Worm (Caenorhabditis elegans) whole organism, L4/young adult: ENCODE results near the gene C39E6.2.

ENCODE experiments used
- W03F9.2 ChIP-seq: fragments of 150-350 bp; optimal IDR thresholded peaks from 2 replicates; lab custom pipeline; 2014; ENCODE audit warnings: missing biosample characterization, missing genetic modification characterization
- him-1 ChIP-seq: sonication (generic microtip); optimal IDR thresholded peaks from 2 replicates; lab custom pipeline; 2016; ENCODE audit warnings: missing genotype, missing genetic modification reagents, missing genetic modification characterization, missing compliant biosample characterization

ce11 chrX:4754725-4755124 lies at the start of gene C39E6.2:
- no peak for TF ChIP-seq him-1 (tag; lab: Kevin White, UChicago)
- no peak for TF ChIP-seq W03F9.2 (tag; lab: Kevin White, UChicago)
